Worm (Caenorhabditis elegans) whole organism, late embryonic: ENCODE measurements around the gene F36A4.4.

Source experiments
- F13H6.1 ChIP-seq: sonication (generic microtip); optimal IDR thresholded peaks from 2 replicates; lab custom pipeline; 2016; ENCODE audit warnings: missing genetic modification characterization, missing compliant biosample characterization
- ama-1 ChIP-seq: fragments of 150-350 bp; optimal IDR thresholded peaks from 2 replicates; lab custom pipeline; 2014
- ceh-19 ChIP-seq: fragments of 200-800 bp; sonication (Bioruptor generic); optimal IDR thresholded peaks from 2 replicates; lab custom pipeline; 2018; ENCODE audit warnings: mild to moderate bottlenecking, missing genetic modification characterization, missing compliant biosample characterization
- elt-2 ChIP-seq: sonication (generic microtip); optimal IDR thresholded peaks from 2 replicates; lab custom pipeline; 2016; ENCODE audit warnings: missing genetic modification reagents, missing genetic modification characterization, missing compliant biosample characterization
- ets-4 ChIP-seq: sonication (generic microtip); optimal IDR thresholded peaks from 2 replicates; lab custom pipeline; 2016; ENCODE audit warnings: missing genetic modification characterization, missing compliant biosample characterization
- eyg-1 ChIP-seq: sonication (generic microtip); optimal IDR thresholded peaks from 2 replicates; lab custom pipeline; 2016; ENCODE audit warnings: missing genotype, missing genetic modification characterization, missing compliant biosample characterization
- fkh-6 ChIP-seq: sonication (generic microtip); optimal IDR thresholded peaks from 2 replicates; lab custom pipeline; 2016; ENCODE audit warnings: missing genetic modification characterization, missing compliant biosample characterization
- hlh-30 ChIP-seq: sonication (generic microtip); optimal IDR thresholded peaks from 2 replicates; lab custom pipeline; 2017; ENCODE audit warnings: antibody characterized with exemption, missing genetic modification characterization, missing compliant biosample characterization; ENCODE audit not compliant: insufficient read depth
- pha-4 ChIP-seq: fragments of 150-350 bp; optimal IDR thresholded peaks from 2 replicates; lab custom pipeline; 2018; ENCODE audit warnings: missing biosample characterization, missing genetic modification reagents, missing genetic modification characterization
- tbx-2 ChIP-seq: sonication (generic microtip); optimal IDR thresholded peaks from 2 replicates; lab custom pipeline; 2016; ENCODE audit warnings: missing genetic modification characterization, missing compliant biosample characterization
- unc-42 ChIP-seq: sonication (generic microtip); optimal IDR thresholded peaks from 2 replicates; lab custom pipeline; 2016; ENCODE audit warnings: missing genotype, missing genetic modification characterization, missing compliant biosample characterization

DNA sequence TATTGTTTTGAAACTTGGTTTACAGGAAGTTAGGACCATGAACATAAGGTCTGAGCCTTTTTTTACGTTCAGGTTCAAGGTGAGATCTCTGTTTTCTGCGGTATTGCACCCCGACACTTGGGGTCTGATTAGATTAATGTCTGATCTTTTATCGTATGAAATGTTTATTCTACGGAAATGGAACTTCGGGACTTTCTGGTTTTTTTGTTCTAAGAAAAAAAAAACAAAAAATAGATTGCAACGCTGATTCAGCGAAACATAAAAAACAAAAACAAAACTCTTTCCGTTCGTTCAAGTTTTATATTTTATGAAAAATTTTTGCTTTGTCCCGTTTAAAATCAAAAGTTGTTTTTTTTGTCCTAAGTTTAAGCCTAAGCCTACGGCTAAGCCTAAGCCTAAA, 2.2 kb upstream of the F36A4.4 start, which contains the start of gene F36A4.5:
- TF ChIP-seq eyg-1: no peak
- no peak for TF ChIP-seq ets-4 (tag; lab: Kevin White, UChicago)
- no peak for TF ChIP-seq elt-2 (tag; lab: Kevin White, UChicago)
- TF ChIP-seq F13H6.1 (tag; lab: Kevin White, UChicago): no peak
- TF ChIP-seq unc-42: no peak
- no peak for TF ChIP-seq ceh-19
- no peak for TF ChIP-seq tbx-2
- no peak for TF ChIP-seq hlh-30
- no peak for TF ChIP-seq fkh-6 (tag; lab: Kevin White, UChicago)
- no peak for TF ChIP-seq pha-4 (tag; lab: Kevin White, UChicago)
- no peak for TF ChIP-seq ama-1 (lab: Kevin White, UChicago)
